Worm (Caenorhabditis elegans) whole organism, L2 larva: ENCODE results near the gene C01G10.1.

Experiments
- C34F6.9 ChIP-seq: fragments of 150-350 bp; optimal IDR thresholded peaks from 2 replicates; lab custom pipeline; 2014; ENCODE audit warnings: missing biosample characterization, missing genetic modification characterization
- F13H6.1 ChIP-seq: sonication (generic microtip); optimal IDR thresholded peaks from 2 replicates; lab custom pipeline; 2016; ENCODE audit warnings: missing genetic modification characterization, missing compliant biosample characterization
- R02D3.7 ChIP-seq: fragments of 150-350 bp; optimal IDR thresholded peaks from 2 replicates; lab custom pipeline; 2014; ENCODE audit warnings: missing biosample characterization, missing genetic modification characterization
- ZK546.5 ChIP-seq: sonication (generic microtip); optimal IDR thresholded peaks from 2 replicates; lab custom pipeline; 2017; ENCODE audit warnings: missing biosample characterization, missing genetic modification characterization
- alr-1 ChIP-seq: fragments of 150-350 bp; optimal IDR thresholded peaks from 2 replicates; lab custom pipeline; 2014; ENCODE audit warnings: missing biosample characterization, missing genetic modification characterization
- aly-2 ChIP-seq: fragments of 150-350 bp; optimal IDR thresholded peaks from 2 replicates; lab custom pipeline; 2014; ENCODE audit warnings: missing biosample characterization, missing genetic modification characterization
- ama-1 ChIP-seq: fragments of 150-350 bp; optimal IDR thresholded peaks from 2 replicates; lab custom pipeline; 2018; ENCODE audit warnings: inconsistent platforms
- blmp-1 ChIP-seq: sonication (generic microtip); optimal IDR thresholded peaks from 2 replicates; lab custom pipeline; 2017; ENCODE audit warnings: missing genetic modification characterization, mild to moderate bottlenecking, missing compliant biosample characterization, antibody characterized with exemption, moderate library complexity; ENCODE audit not compliant: insufficient read depth
- ceh-16 ChIP-seq: fragments of 150-350 bp; optimal IDR thresholded peaks from 2 replicates; lab custom pipeline; 2014; ENCODE audit warnings: missing biosample characterization, missing genetic modification characterization
- ceh-82 ChIP-seq: fragments of 150-350 bp; optimal IDR thresholded peaks from 2 replicates; lab custom pipeline; 2014; ENCODE audit warnings: missing biosample characterization, missing genetic modification characterization
- dmd-4 ChIP-seq: sonication (generic microtip); optimal IDR thresholded peaks from 2 replicates; lab custom pipeline; 2017; ENCODE audit warnings: missing biosample characterization, missing genetic modification characterization
- egl-27 ChIP-seq: sonication (generic microtip); optimal IDR thresholded peaks from 3 replicates; lab custom pipeline; 2017; ENCODE audit warnings: missing biosample characterization, missing genetic modification reagents, missing genetic modification characterization
- elt-1 ChIP-seq: fragments of 150-350 bp; optimal IDR thresholded peaks from 2 replicates; lab custom pipeline; 2014; ENCODE audit warnings: missing biosample characterization, missing genetic modification characterization
- elt-3 ChIP-seq: sonication (generic microtip); optimal IDR thresholded peaks from 2 replicates; lab custom pipeline; 2017; ENCODE audit warnings: missing biosample characterization, missing genetic modification characterization
- fos-1 ChIP-seq: fragments of 150-350 bp; optimal IDR thresholded peaks from 2 replicates; lab custom pipeline; 2014; ENCODE audit warnings: missing biosample characterization, missing genetic modification characterization
- gmeb-1 ChIP-seq: fragments of 150-350 bp; optimal IDR thresholded peaks from 2 replicates; lab custom pipeline; 2014; ENCODE audit warnings: missing biosample characterization, missing genetic modification characterization
- lin-11 ChIP-seq: fragments of 150-350 bp; sonication (generic microtip); optimal IDR thresholded peaks from 2 replicates; lab custom pipeline; 2014; ENCODE audit warnings: missing biosample characterization, missing genetic modification characterization, inconsistent platforms, mixed read lengths
- lin-13 ChIP-seq: fragments of 150-350 bp; optimal IDR thresholded peaks from 2 replicates; lab custom pipeline; 2014; ENCODE audit warnings: missing biosample characterization, missing genetic modification reagents, missing genetic modification characterization
- lin-39 ChIP-seq: fragments of 150-350 bp; optimal IDR thresholded peaks from 2 replicates; lab custom pipeline; 2014; ENCODE audit warnings: missing biosample characterization, missing genetic modification reagents, missing genetic modification characterization
- lsy-2 ChIP-seq, 2 experiments: fragments of 150-350 bp in 1 of 2; sonication (generic microtip) in 1 of 2; optimal IDR thresholded peaks; 2 replicates each; lab custom pipeline; 2014 to 2017; ENCODE audit warnings: missing biosample characterization in 2 of 2, missing genetic modification characterization in 2 of 2
- mab-5 ChIP-seq: fragments of 150-350 bp; optimal IDR thresholded peaks from 2 replicates; lab custom pipeline; 2014; ENCODE audit warnings: missing biosample characterization, missing genetic modification characterization
- mbf-1 ChIP-seq: sonication (generic microtip); optimal IDR thresholded peaks from 2 replicates; lab custom pipeline; 2017; ENCODE audit warnings: missing biosample characterization, missing genetic modification characterization
- mdl-1 ChIP-seq, 2 experiments: fragments of 150-350 bp in 1 of 2; sonication (generic microtip) in 1 of 2; optimal IDR thresholded peaks; 2 replicates each; lab custom pipeline; 2017; ENCODE audit warnings: missing biosample characterization in 2 of 2, missing genetic modification characterization in 2 of 2
- nhr-11 ChIP-seq: fragments of 150-350 bp; optimal IDR thresholded peaks from 2 replicates; lab custom pipeline; 2014; ENCODE audit warnings: missing biosample characterization, missing genetic modification characterization
- nhr-12 ChIP-seq: fragments of 150-350 bp; optimal IDR thresholded peaks from 2 replicates; lab custom pipeline; 2014; ENCODE audit warnings: missing biosample characterization, missing genetic modification characterization
- nhr-129 ChIP-seq: fragments of 150-350 bp; optimal IDR thresholded peaks from 2 replicates; lab custom pipeline; 2014; ENCODE audit warnings: missing biosample characterization, missing genetic modification characterization
- nhr-21 ChIP-seq: fragments of 150-350 bp; optimal IDR thresholded peaks from 2 replicates; lab custom pipeline; 2014; ENCODE audit warnings: missing biosample characterization, missing genetic modification characterization
- nhr-23 ChIP-seq: fragments of 150-350 bp; optimal IDR thresholded peaks from 2 replicates; lab custom pipeline; 2014; ENCODE audit warnings: missing biosample characterization, missing genetic modification reagents, missing genetic modification characterization
- nhr-237 ChIP-seq: fragments of 150-350 bp; optimal IDR thresholded peaks from 2 replicates; lab custom pipeline; 2014; ENCODE audit warnings: missing biosample characterization, missing genetic modification characterization
- nhr-25 ChIP-seq: fragments of 150-350 bp; sonication (generic microtip); optimal IDR thresholded peaks from 3 replicates; lab custom pipeline; 2014; ENCODE audit warnings: missing biosample characterization, missing genetic modification characterization
- nhr-6 ChIP-seq: fragments of 150-350 bp; optimal IDR thresholded peaks from 2 replicates; lab custom pipeline; 2014; ENCODE audit warnings: missing biosample characterization, missing genetic modification characterization
- nhr-77 ChIP-seq: fragments of 150-350 bp; optimal IDR thresholded peaks from 2 replicates; lab custom pipeline; 2014; ENCODE audit warnings: missing biosample characterization, missing genetic modification characterization
- peb-1 ChIP-seq: fragments of 150-350 bp; optimal IDR thresholded peaks from 2 replicates; lab custom pipeline; 2014; ENCODE audit warnings: missing biosample characterization, missing genetic modification characterization
- sem-4 ChIP-seq: fragments of 150-350 bp; optimal IDR thresholded peaks from 2 replicates; lab custom pipeline; 2014; ENCODE audit warnings: missing biosample characterization, missing genetic modification reagents, missing genetic modification characterization
- skn-1 ChIP-seq: sonication (generic microtip); optimal IDR thresholded peaks from 2 replicates; lab custom pipeline; 2017; ENCODE audit warnings: missing biosample characterization, missing genetic modification characterization
- sma-3 ChIP-seq: sonication (generic microtip); optimal IDR thresholded peaks from 2 replicates; lab custom pipeline; 2016; ENCODE audit warnings: missing genetic modification reagents, missing genetic modification characterization, missing compliant biosample characterization
- sma-9 ChIP-seq, 2 experiments: fragments of 150-350 bp in 1 of 2; sonication (generic microtip) in 1 of 2; optimal IDR thresholded peaks; 2 replicates each; lab custom pipeline; 2014 to 2016; ENCODE audit warnings: missing genetic modification characterization in 2 of 2, mild to moderate bottlenecking in 1 of 2, missing biosample characterization in 1 of 2, missing compliant biosample characterization in 1 of 2, missing genetic modification reagents in 1 of 2, moderate library complexity in 1 of 2
- snpc-4 ChIP-seq: fragments of 150-350 bp; optimal IDR thresholded peaks from 2 replicates; lab custom pipeline; 2014; ENCODE audit warnings: missing biosample characterization, missing genetic modification characterization
- unc-39 ChIP-seq: fragments of 150-350 bp; optimal IDR thresholded peaks from 2 replicates; lab custom pipeline; 2014; ENCODE audit warnings: missing biosample characterization, missing genetic modification characterization
- unc-55 ChIP-seq: fragments of 150-350 bp; sonication (generic microtip); optimal IDR thresholded peaks from 3 replicates; lab custom pipeline; 2014; ENCODE audit warnings: missing biosample characterization, missing genetic modification reagents, missing genetic modification characterization
- unc-62 ChIP-seq: fragments of 150-350 bp; optimal IDR thresholded peaks from 2 replicates; lab custom pipeline; 2014; ENCODE audit warnings: missing biosample characterization, missing genetic modification reagents, missing genetic modification characterization
- zag-1 ChIP-seq: fragments of 150-350 bp; optimal IDR thresholded peaks from 2 replicates; lab custom pipeline; 2014; ENCODE audit warnings: missing biosample characterization, missing genetic modification characterization
- ztf-1 ChIP-seq: fragments of 200-800 bp; sonication (Bioruptor generic); conservative IDR thresholded peaks from 2 replicates; pipeline ENCODE4 v1.3.6; 2022; ENCODE audit warnings: missing genetic modification characterization, missing compliant biosample characterization
- ztf-4 ChIP-seq: fragments of 150-350 bp; optimal IDR thresholded peaks from 2 replicates; lab custom pipeline; 2014; ENCODE audit warnings: missing biosample characterization, missing genetic modification characterization

C01G10.1 gene

ce11 chrV:15059534-15059933 is 40.0 kb upstream of the C01G10.1 start, which contains the start of the genes mcm-3 and C25D7.15:
Gene mcm-3 (minus strand): TSS chrV:15059599.
Gene C25D7.15 (plus strand): TSS chrV:15059808.
- TF ChIP-seq C34F6.9 (tag; lab: Kevin White, UChicago) (peak; percentile 39), egl-27 (no peak), R02D3.7 (tag; lab: Kevin White, UChicago) (no peak), nhr-6 (tag; lab: Kevin White, UChicago) (no peak), unc-55 (GFP tag; lab: Kevin White, UChicago) (no peak), blmp-1 (tag; lab: Kevin White, UChicago) (no peak), mbf-1 (tag; lab: Kevin White, UChicago) (no peak), gmeb-1 (tag; lab: Kevin White, UChicago) (peak; percentile 75), nhr-25 (tag; lab: Kevin White, UChicago) (no peak), mdl-1 (tag; optimal IDR thresholded peaks at IDR 0.05; lab: Kevin White, UChicago) (no peak), dmd-4 (tag; lab: Kevin White, UChicago) (no peak), nhr-129 (peak; percentile 36), nhr-11 (no peak), elt-1 (no peak)

ce11 chrV:15060595-15060994 is 39.0 kb upstream of the C01G10.1 start:
- TF ChIP-seq nhr-25 (tag; lab: Kevin White, UChicago): no peak
- TF ChIP-seq nhr-6 (tag; lab: Kevin White, UChicago): no peak

ce11 chrV:15063987-15064386 is 35.6 kb upstream of the C01G10.1 start, which contains the start of gene rap-2:
Gene rap-2 (minus strand): TSS chrV:15064087.
- TF ChIP-seq ama-1 (no peak), skn-1 (no peak), sma-3 (GFP tag; lab: Kevin White, UChicago) (no peak), nhr-25 (tag; lab: Kevin White, UChicago) (no peak), egl-27 (no peak), lin-13 (no peak), elt-1 (no peak), zag-1 (tag; lab: Kevin White, UChicago) (no peak)

- TF ChIP-seq unc-39 (tag; lab: Kevin White, UChicago) (no peak), zag-1 (tag; lab: Kevin White, UChicago) (peak; percentile 51), elt-3 (tag; lab: Kevin White, UChicago) (no peak), snpc-4 (tag; lab: Kevin White, UChicago) (no peak), mbf-1 (tag; lab: Kevin White, UChicago) (no peak), gmeb-1 (tag; lab: Kevin White, UChicago) (peak; percentile 10), lsy-2 (tag; optimal IDR thresholded peaks at IDR 0.05; lab: Kevin White, UChicago) (peak in 1 of 2 experiments; percentile 13), blmp-1 (tag; lab: Kevin White, UChicago) (no peak), F13H6.1 (tag; lab: Kevin White, UChicago) (peak; percentile 9), C34F6.9 (tag; lab: Kevin White, UChicago) (peak; percentile 29), dmd-4 (tag; lab: Kevin White, UChicago) (no peak), skn-1 (no peak), nhr-237 (tag; lab: Kevin White, UChicago) (no peak), nhr-129 (peak; percentile 23), lin-39 (tag; lab: Kevin White, UChicago) (no peak), aly-2 (tag; lab: Kevin White, UChicago) (no peak), ceh-16 (no peak), nhr-23 (tag; lab: Kevin White, UChicago) (no peak), mab-5 (tag; lab: Kevin White, UChicago) (no peak), ztf-1 (no peak), unc-55 (GFP tag; lab: Kevin White, UChicago) (peak; percentile 59), alr-1 (tag; lab: Kevin White, UChicago) (no peak), ceh-82 (no peak), ama-1 (no peak), lin-13 (peak; percentile 36), unc-62 (no peak), nhr-6 (tag; lab: Kevin White, UChicago) (no peak), sem-4 (tag; lab: Kevin White, UChicago) (no peak), fos-1 (tag; lab: Kevin White, UChicago) (no peak), lin-11 (tag; lab: Kevin White, UChicago) (no peak), ztf-4 (no peak), sma-3 (GFP tag; lab: Kevin White, UChicago) (no peak), R02D3.7 (tag; lab: Kevin White, UChicago) (no peak), nhr-21 (tag; lab: Kevin White, UChicago) (no peak), nhr-77 (tag; lab: Kevin White, UChicago) (no peak), nhr-12 (tag; lab: Kevin White, UChicago) (no peak), egl-27 (no peak), ZK546.5 (tag; lab: Kevin White, UChicago) (no peak), sma-9 (GFP tag; optimal IDR thresholded peaks at IDR 0.05; lab: Kevin White, UChicago) (no peak), sma-9 (tag; optimal IDR thresholded peaks at IDR 0.05; lab: Kevin White, UChicago) (no peak), peb-1 (tag; lab: Kevin White, UChicago) (no peak), mdl-1 (tag; optimal IDR thresholded peaks at IDR 0.05; lab: Kevin White, UChicago) (no peak), elt-1 (no peak)
Observed at ce11 chrV:15065068-15065744, 34.3 kb upstream of the C01G10.1 start, which contains the start of gene C25D7.9. Gene C25D7.9 (plus strand): TSS chrV:15065135.
